Worm (Caenorhabditis elegans): ENCODE measurements around the gene C18H7.1.

Gene C18H7.1

ce11 chrIV:653138-653848 lies 37.9 kb downstream of the C18H7.1 start, which contains the start of gene K11H12.1 (continued):
- TF ChIP-seq tlf-1 (GFP tag; optimal IDR thresholded peaks at IDR 0.05) (peak; percentile 53), xnd-1 (tag; optimal IDR thresholded peaks at IDR 0.05) (peak; percentile 30), ztf-26 (tag; optimal IDR thresholded peaks at IDR 0.05) (no peak), zfh-2 (GFP tag; conservative IDR thresholded peaks at IDR 0.05) (peak; percentile 60), snpc-1.3 (tag; optimal IDR thresholded peaks at IDR 0.05; ENCODE audit: insufficient read depth) (no peak), hrde-1 (tag; optimal IDR thresholded peaks at IDR 0.05; ENCODE audit: borderline replicate concordance) (peak; percentile 48), tbp1 (GFP tag; optimal IDR thresholded peaks at IDR 0.05) (peak; percentile 8), dox-1 (GFP tag; IDR thresholded peaks at IDR 0.05) (peak; percentile 34; the same call in 1 of the 2 replicates), Y95B8A.8 (GFP tag; IDR thresholded peaks at IDR 0.05) (0 out of 2 replicates have a peak, but pooled peaks have one; percentile 10), ceh-100 (GFP tag; IDR thresholded peaks at IDR 0.05) (peak; percentile 58), F52B5.7 (tag; optimal IDR thresholded peaks at IDR 0.05) (peak; percentile 11), rcor-1 (GFP tag; IDR thresholded peaks at IDR 0.05) (peak; percentile 48; the same call in 1 of the 2 replicates), nfya-2 (GFP tag; IDR thresholded peaks at IDR 0.05) (peak; percentile 80; the same call in 1 of the 2 replicates), nfya-1 (tag; optimal IDR thresholded peaks at IDR 0.05; ENCODE audit: borderline replicate concordance, insufficient read depth) (no peak), hmg-20 (GFP tag; IDR thresholded peaks at IDR 0.05) (peak; percentile 58; the same call in 1 of the 2 replicates), nfyb-1 (GFP tag; IDR thresholded peaks at IDR 0.05) (0 out of 2 replicates have a peak, but pooled peaks have one; percentile 39), athp-1 (tag; optimal IDR thresholded peaks at IDR 0.05) (peak; percentile 47), F39B2.1 (GFP tag; IDR thresholded peaks at IDR 0.05) (peak; percentile 95), lir-1 (GFP tag; conservative IDR thresholded peaks at IDR 0.05) (no peak), rec-8 (tag; optimal IDR thresholded peaks at IDR 0.05) (no peak), him-1 (tag; optimal IDR thresholded peaks at IDR 0.05) (peak; percentile 47), F49E8.2 (tag; optimal IDR thresholded peaks at IDR 0.05; ENCODE audit: insufficient read depth) (peak; percentile 82), snpc-3.4 (tag; optimal IDR thresholded peaks at IDR 0.05) (peak; percentile 64), C06A6.2 (GFP tag; conservative IDR thresholded peaks at IDR 0.05) (no peak), snpc-1.1 (tag; optimal IDR thresholded peaks at IDR 0.05; ENCODE audit: insufficient read depth) (peak; percentile 54), nhr-179 (tag; optimal IDR thresholded peaks at IDR 0.05) (no peak), pbrm-1 (GFP tag; IDR thresholded peaks at IDR 0.05) (peak; percentile 50; the same call in 1 of the 2 replicates)

- TF ChIP-seq aptf-2 (GFP tag; conservative IDR thresholded peaks at IDR 0.05) (peak; percentile 96), nhr-27 (tag; optimal IDR thresholded peaks at IDR 0.05) (peak; percentile 96), rec-8 (tag; optimal IDR thresholded peaks at IDR 0.05) (peak; percentile 92 to 95), ama-1 (optimal IDR thresholded peaks at IDR 0.05) (peak; percentile 54), ama-1 (GFP tag; optimal IDR thresholded peaks at IDR 0.05) (peak; percentile 68 to 80), B0019.2 (GFP tag; conservative IDR thresholded peaks at IDR 0.05) (peak; percentile 100), repo-1 (tag; optimal IDR thresholded peaks at IDR 0.05) (peak; percentile 99), ztf-18 (tag; optimal IDR thresholded peaks at IDR 0.05) (peak; percentile 88), Y79H2A.3 (GFP tag; conservative IDR thresholded peaks at IDR 0.05) (peak; percentile 99), mel-28 (tag; optimal IDR thresholded peaks at IDR 0.05; ENCODE audit: borderline replicate concordance) (peak; percentile 93), nfya-1 (tag; optimal IDR thresholded peaks at IDR 0.05; ENCODE audit: borderline replicate concordance, insufficient read depth) (no peak), egl-44 (GFP tag; IDR thresholded peaks at IDR 0.05) (peak; percentile 99), F57C9.4 (tag; optimal IDR thresholded peaks at IDR 0.05) (peak; percentile 95), Y56A3A.18 (GFP tag; IDR thresholded peaks at IDR 0.05) (peak; percentile 99), egrh-3 (GFP tag; IDR thresholded peaks at IDR 0.05) (peak; percentile 92), sptf-2 (GFP tag; optimal IDR thresholded peaks at IDR 0.05) (peak; percentile 96), C06A6.2 (GFP tag; conservative IDR thresholded peaks at IDR 0.05) (peak; percentile 98), F23B12.7 (tag; optimal IDR thresholded peaks at IDR 0.05; ENCODE audit: insufficient read depth) (peak; percentile 99), efl-1 (GFP tag; optimal IDR thresholded peaks at IDR 0.05) (peak; percentile 92), pbrm-1 (GFP tag; IDR thresholded peaks at IDR 0.05) (peak; percentile 100)
Measured at ce11 chrIV:654526-655440, 39.4 kb downstream of the C18H7.1 start, which contains the start of the genes rpl-15 and K11H12.8. rpl-15 (minus strand) TSS chrIV:654576. K11H12.8 (plus strand) TSS chrIV:655390.

All from whole organism, young adult.